Fruit fly (Drosophila melanogaster) whole organism, prepupa: ENCODE measurements around the gene CG6569.
A peak's percentile ranks its signal among the peaks of the same experiment; 100 is the strongest.

ENCODE experiments used
- Blimp-1 ChIP-seq: fragments of 200-800 bp; sonication (Bioruptor generic); optimal IDR thresholded peaks from 3 replicates; lab custom pipeline; 2017; ENCODE audit warnings: missing biosample characterization, missing genetic modification characterization, mild to moderate bottlenecking, moderate library complexity, missing genetic modification reagents
- CG10631 ChIP-seq: fragments of 200-800 bp; sonication (Bioruptor generic); optimal IDR thresholded peaks from 2 replicates; lab custom pipeline; 2016; ENCODE audit warnings: missing biosample characterization, missing genetic modification characterization
- CG10669 ChIP-seq: fragments of 200-800 bp; sonication (Bioruptor generic); optimal IDR thresholded peaks from 3 replicates; lab custom pipeline; 2018; ENCODE audit warnings: missing biosample characterization, mild to moderate bottlenecking, missing genetic modification characterization, moderate library complexity
- CG11294 ChIP-seq: fragments of 200-800 bp; sonication (Bioruptor generic); IDR thresholded peaks from 2 replicates; pipeline ENCODE4 v1.3.6; 2022; ENCODE audit warnings: missing biosample characterization, missing genetic modification characterization
- CG11762 ChIP-seq: fragments of 200-800 bp; sonication (Bioruptor generic); optimal IDR thresholded peaks from 3 replicates; lab custom pipeline; 2016; ENCODE audit warnings: missing biosample characterization, missing genetic modification characterization; ENCODE audit not compliant: insufficient read depth
- CG16779 ChIP-seq: fragments of 200-800 bp; sonication (Bioruptor generic); optimal IDR thresholded peaks from 3 replicates; lab custom pipeline; 2017; ENCODE audit warnings: missing biosample characterization, mild to moderate bottlenecking, missing genetic modification characterization
- CG3032 ChIP-seq: fragments of 200-800 bp; optimal IDR thresholded peaks from 2 replicates; lab custom pipeline; 2019; ENCODE audit warnings: missing biosample characterization, mild to moderate bottlenecking, missing genetic modification characterization, moderate library complexity
- CG32006 ChIP-seq: fragments of 200-800 bp; sonication (Bioruptor generic); optimal IDR thresholded peaks from 3 replicates; lab custom pipeline; 2017; ENCODE audit warnings: missing biosample characterization, mild to moderate bottlenecking, missing genetic modification characterization
- CG34406 ChIP-seq: fragments of 200-800 bp; sonication (Bioruptor generic); optimal IDR thresholded peaks from 3 replicates; lab custom pipeline; 2016; ENCODE audit warnings: missing biosample characterization, missing genetic modification characterization
- CG3919 ChIP-seq: fragments of 200-800 bp; sonication (Bioruptor generic); optimal IDR thresholded peaks from 3 replicates; lab custom pipeline; 2016; ENCODE audit warnings: missing biosample characterization, missing genetic modification characterization
- CG6163 ChIP-seq: fragments of 200-800 bp; sonication (Bioruptor generic); IDR thresholded peaks from 3 replicates; pipeline ENCODE4 v1.3.6; 2022; ENCODE audit warnings: missing biosample characterization, missing genetic modification characterization
- CG6276 ChIP-seq: fragments of 200-800 bp; sonication (Bioruptor generic); optimal IDR thresholded peaks from 2 replicates; lab custom pipeline; 2017; ENCODE audit warnings: missing biosample characterization, mild to moderate bottlenecking, missing genetic modification characterization
- CG6808 ChIP-seq: fragments of 200-800 bp; sonication (Bioruptor generic); optimal IDR thresholded peaks from 3 replicates; lab custom pipeline; 2017; ENCODE audit warnings: missing biosample characterization, missing genetic modification characterization, mild to moderate bottlenecking, moderate library complexity, missing genetic modification reagents
- CG7368 ChIP-seq: fragments of 200-800 bp; sonication (Bioruptor generic); optimal IDR thresholded peaks from 3 replicates; lab custom pipeline; 2016; ENCODE audit warnings: missing biosample characterization, missing genetic modification characterization
- CG8319 ChIP-seq: fragments of 200-800 bp; sonication (Bioruptor generic); optimal IDR thresholded peaks from 3 replicates; lab custom pipeline; 2016; ENCODE audit warnings: missing biosample characterization, missing genetic modification characterization
- CG8632 ChIP-seq: fragments of 200-800 bp; sonication (Bioruptor generic); optimal IDR thresholded peaks from 3 replicates; lab custom pipeline; 2016; ENCODE audit warnings: missing biosample characterization, missing genetic modification characterization
- CG9139 ChIP-seq: fragments of 200-800 bp; sonication (Bioruptor generic); optimal IDR thresholded peaks from 3 replicates; lab custom pipeline; 2017; ENCODE audit warnings: missing biosample characterization, mild to moderate bottlenecking, missing genetic modification characterization
- Eip75B ChIP-seq: fragments of 200-800 bp; sonication (Bioruptor generic); optimal IDR thresholded peaks from 3 replicates; lab custom pipeline; 2016; ENCODE audit warnings: missing biosample characterization, missing genetic modification characterization
- Eip78C ChIP-seq: fragments of 200-800 bp; sonication (Bioruptor generic); peaks from one replicate; lab custom pipeline; 2016; ENCODE audit warnings: missing biosample characterization, missing genetic modification characterization
- Eip93F ChIP-seq: fragments of 200-800 bp; sonication (Bioruptor generic); optimal IDR thresholded peaks from 2 replicates; lab custom pipeline; 2016; ENCODE audit warnings: missing biosample characterization, mild to moderate bottlenecking, missing genetic modification characterization
- Ets21C ChIP-seq: fragments of 200-800 bp; sonication (Bioruptor generic); optimal IDR thresholded peaks from 3 replicates; lab custom pipeline; 2016; ENCODE audit warnings: missing biosample characterization, missing genetic modification characterization
- Ets96B ChIP-seq: fragments of 200-800 bp; optimal IDR thresholded peaks from 2 replicates; lab custom pipeline; 2019; ENCODE audit warnings: missing biosample characterization, mild to moderate bottlenecking, missing genetic modification characterization, moderate library complexity
- Gug ChIP-seq: fragments of 200-800 bp; sonication (Bioruptor generic); IDR thresholded peaks from 2 replicates; pipeline ENCODE4 v1.3.6; 2022; ENCODE audit warnings: missing biosample characterization, missing genetic modification characterization
- Hr38 ChIP-seq: sonication (Bioruptor generic); optimal IDR thresholded peaks from 2 replicates; lab custom pipeline; 2016; ENCODE audit warnings: missing biosample characterization, missing genetic modification characterization
- Hr39 ChIP-seq: fragments of 200-800 bp; sonication (Bioruptor generic); optimal IDR thresholded peaks from 2 replicates; lab custom pipeline; 2016; ENCODE audit warnings: missing biosample characterization, missing genetic modification characterization
- Hr4 ChIP-seq: fragments of 200-800 bp; sonication (Bioruptor generic); optimal IDR thresholded peaks from 3 replicates; lab custom pipeline; 2016; ENCODE audit warnings: missing biosample characterization, missing genetic modification characterization
- Lpt ChIP-seq: fragments of 200-800 bp; sonication (Bioruptor generic); optimal IDR thresholded peaks from 3 replicates; lab custom pipeline; 2016; ENCODE audit warnings: missing biosample characterization, missing genetic modification characterization
- Smox ChIP-seq: fragments of 200-800 bp; sonication (Bioruptor generic); optimal IDR thresholded peaks from 3 replicates; lab custom pipeline; 2016; ENCODE audit warnings: missing biosample characterization, missing genetic modification characterization
- Sox102F ChIP-seq: fragments of 200-800 bp; sonication (Bioruptor generic); optimal IDR thresholded peaks from 2 replicates; lab custom pipeline; 2016; ENCODE audit warnings: missing biosample characterization, mild to moderate bottlenecking, missing genetic modification characterization
- Sox14 ChIP-seq: fragments of 200-800 bp; sonication (Bioruptor generic); optimal IDR thresholded peaks from 3 replicates; lab custom pipeline; 2016; ENCODE audit warnings: missing biosample characterization, missing genetic modification characterization
- Sox15 ChIP-seq: fragments of 200-800 bp; sonication (Bioruptor generic); optimal IDR thresholded peaks from 3 replicates; lab custom pipeline; 2016; ENCODE audit warnings: missing biosample characterization, missing genetic modification characterization
- achi ChIP-seq: fragments of 200-800 bp; sonication (Bioruptor generic); optimal IDR thresholded peaks from 3 replicates; lab custom pipeline; 2016; ENCODE audit warnings: missing biosample characterization, missing genetic modification characterization
- acj6 ChIP-seq: fragments of 200-800 bp; sonication (Bioruptor generic); optimal IDR thresholded peaks from 3 replicates; lab custom pipeline; 2016; ENCODE audit warnings: missing biosample characterization, missing genetic modification characterization
- dsx ChIP-seq: fragments of 200-800 bp; optimal IDR thresholded peaks from 3 replicates; lab custom pipeline; 2019; ENCODE audit warnings: missing biosample characterization, mild to moderate bottlenecking, missing genetic modification characterization, moderate library complexity; ENCODE audit not compliant: poor library complexity, severe bottlenecking
- eg ChIP-seq: fragments of 200-800 bp; sonication (Bioruptor generic); IDR thresholded peaks from 3 replicates; pipeline ENCODE4 v1.3.6; 2022; ENCODE audit warnings: missing biosample characterization, missing genetic modification characterization
- esn ChIP-seq: fragments of 200-800 bp; sonication (Bioruptor generic); optimal IDR thresholded peaks from 2 replicates; lab custom pipeline; 2016; ENCODE audit warnings: missing biosample characterization, mild to moderate bottlenecking, missing genetic modification characterization, moderate library complexity
- fd85E ChIP-seq: fragments of 200-800 bp; sonication (Bioruptor generic); optimal IDR thresholded peaks from 3 replicates; lab custom pipeline; 2016; ENCODE audit warnings: missing biosample characterization, missing genetic modification characterization
- fkh ChIP-seq: fragments of 200-800 bp; sonication (Bioruptor generic); optimal IDR thresholded peaks from 3 replicates; lab custom pipeline; 2017; ENCODE audit warnings: missing biosample characterization, mild to moderate bottlenecking, missing genetic modification characterization, moderate library complexity
- lz ChIP-seq: fragments of 200-800 bp; sonication (Bioruptor generic); optimal IDR thresholded peaks from 3 replicates; lab custom pipeline; 2016; ENCODE audit warnings: missing biosample characterization, missing genetic modification characterization
- net ChIP-seq: fragments of 200-800 bp; sonication (Bioruptor generic); optimal IDR thresholded peaks from 3 replicates; lab custom pipeline; 2016; ENCODE audit warnings: missing biosample characterization, missing genetic modification characterization
- pdm3 ChIP-seq: fragments of 200-800 bp; sonication (Bioruptor generic); optimal IDR thresholded peaks from 3 replicates; lab custom pipeline; 2016; ENCODE audit warnings: missing biosample characterization, missing genetic modification characterization
- spab ChIP-seq: fragments of 200-800 bp; sonication (Bioruptor generic); optimal IDR thresholded peaks from 2 replicates; lab custom pipeline; 2017; ENCODE audit warnings: missing biosample characterization, mild to moderate bottlenecking, missing genetic modification characterization, missing genetic modification reagents
- ss ChIP-seq, 2 experiments: fragments of 200-800 bp; sonication (Bioruptor generic); optimal IDR thresholded peaks; 2 replicates in 1 of 2; 3 replicates in 1 of 2; lab custom pipeline; 2017 to 2018; ENCODE audit warnings: mild to moderate bottlenecking in 2 of 2, missing biosample characterization in 2 of 2, missing genetic modification characterization in 2 of 2, moderate library complexity in 1 of 2
- topi ChIP-seq: fragments of 200-800 bp; sonication (Bioruptor generic); optimal IDR thresholded peaks from 3 replicates; lab custom pipeline; 2016; ENCODE audit warnings: missing biosample characterization, missing genetic modification characterization
- vri ChIP-seq: fragments of 200-800 bp; sonication (Bioruptor generic); optimal IDR thresholded peaks from 3 replicates; lab custom pipeline; 2016; ENCODE audit warnings: missing biosample characterization, mild to moderate bottlenecking, missing genetic modification characterization

The CG6569 gene

DNA sequence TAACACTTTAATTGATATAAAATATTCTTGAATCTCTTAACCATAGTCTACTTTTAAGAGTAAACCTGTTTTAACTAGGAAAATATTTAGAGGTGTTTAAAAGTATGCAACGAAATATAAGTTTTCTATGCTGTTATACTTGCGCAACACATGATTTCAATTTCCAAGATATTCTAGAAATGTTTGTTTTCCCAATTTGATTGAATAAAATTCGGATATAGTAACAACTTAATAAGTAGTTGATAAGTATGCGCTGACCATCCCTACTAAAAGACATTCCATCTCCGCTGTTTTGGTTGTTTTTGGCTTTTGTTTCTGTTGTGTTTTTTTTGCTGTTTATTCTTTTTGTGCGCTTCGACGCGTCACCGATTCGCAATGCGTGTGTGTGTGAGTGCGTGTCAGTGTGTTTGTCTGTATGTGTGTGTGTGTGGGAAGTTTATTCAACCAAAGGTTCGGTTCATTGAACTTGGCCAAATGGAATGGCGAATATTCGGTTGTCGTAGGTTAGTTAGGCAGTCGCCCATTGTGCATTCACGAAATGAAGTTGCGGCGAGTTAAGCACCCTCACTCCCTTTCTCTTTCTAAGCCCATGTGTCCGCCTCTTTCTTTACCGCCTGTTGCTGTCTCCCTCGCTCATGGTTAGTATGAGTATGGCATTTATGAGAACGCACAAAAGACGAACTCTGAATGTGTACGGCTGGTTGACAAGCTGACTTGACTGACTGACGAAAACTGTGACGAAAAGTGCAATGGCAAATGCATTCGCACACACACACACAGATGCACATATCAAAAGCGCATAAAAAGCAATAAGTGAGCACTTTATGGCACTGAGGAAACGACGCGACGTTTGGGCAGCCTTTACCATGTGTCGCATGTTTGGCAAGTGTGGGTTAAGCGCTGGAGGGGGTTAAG lies 28.5 kb upstream of the CG6569 start (continued):
- peak; percentile 36 for TF ChIP-seq CG6276 (GFP tag; lab: Kevin White, UChicago)
- TF ChIP-seq net, result no peak
- no peak for TF ChIP-seq Hr4 (GFP tag; lab: Kevin White, UChicago)
- TF ChIP-seq lz (GFP tag; lab: Kevin White, UChicago), result peak; percentile 54
- peak; percentile 33 for TF ChIP-seq CG8319 (GFP tag; lab: Kevin White, UChicago)
- TF ChIP-seq ss (GFP tag; optimal IDR thresholded peaks at IDR 0.05; lab: Kevin White, UChicago), result peak in 1 of 2 experiments; percentile 33
- TF ChIP-seq Sox15 (GFP tag; lab: Kevin White, UChicago), result no peak
- peak; percentile 41 for TF ChIP-seq CG10669
- TF ChIP-seq Eip75B (GFP tag; lab: Kevin White, UChicago), result no peak
- peak; percentile 73 for TF ChIP-seq eg (GFP tag; lab: Robert Waterston, UW)
- peak; percentile 44 for TF ChIP-seq pdm3 (GFP tag; lab: Kevin White, UChicago)
- peak; percentile 21 for TF ChIP-seq CG34406
- peak; percentile 0 for TF ChIP-seq CG9139 (GFP tag; lab: Kevin White, UChicago)
- TF ChIP-seq Blimp-1, result peak; percentile 55
- TF ChIP-seq CG10631, result peak; percentile 53
- TF ChIP-seq CG11762 (GFP tag; lab: Kevin White, UChicago), result peak; percentile 8
- TF ChIP-seq CG11294 (GFP tag; lab: Robert Waterston, UW), result no peak
- no peak for TF ChIP-seq Hr38 (GFP tag; lab: Kevin White, UChicago)
- no peak for TF ChIP-seq Sox102F (GFP tag; lab: Kevin White, UChicago)
- peak; percentile 6 for TF ChIP-seq Sox14 (GFP tag; lab: Kevin White, UChicago)
- peak; percentile 1 for TF ChIP-seq Eip93F (GFP tag; lab: Kevin White, UChicago)
- peak; percentile 24 for TF ChIP-seq CG3032 (tag; lab: Kevin White, UChicago)
- peak; percentile 4 for TF ChIP-seq Lpt
- peak; percentile 43 for TF ChIP-seq CG32006 (GFP tag; lab: Kevin White, UChicago)
- peak; percentile 8 for TF ChIP-seq CG7368 (GFP tag; lab: Kevin White, UChicago)

DNA sequence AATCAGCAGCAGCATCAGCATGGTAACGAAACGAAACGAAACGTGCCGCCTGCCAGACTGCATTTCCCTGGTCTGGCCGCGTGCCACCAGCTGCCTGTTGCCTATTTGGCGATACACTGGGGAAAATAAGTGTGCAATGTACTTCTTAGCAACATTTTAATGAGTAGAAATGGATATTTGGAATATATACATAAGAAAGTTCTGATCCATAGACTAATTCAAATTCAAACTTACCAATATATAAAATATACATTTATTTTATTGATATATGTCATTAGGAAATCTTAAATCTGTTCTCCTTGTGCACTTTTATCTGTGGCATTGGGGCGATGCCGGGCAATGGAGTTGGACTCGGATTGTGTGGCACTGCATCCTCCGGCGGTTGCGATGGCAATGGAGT lies 26.2 kb upstream of the CG6569 start:
- TF ChIP-seq achi (GFP tag; lab: Kevin White, UChicago) (peak; percentile 84), Gug (peak; percentile 86), eg (GFP tag; lab: Robert Waterston, UW) (peak; percentile 88), Ets21C (GFP tag; lab: Kevin White, UChicago) (no peak), Sox102F (GFP tag; lab: Kevin White, UChicago) (no peak), CG6808 (GFP tag; lab: Kevin White, UChicago) (peak; percentile 78), fd85E (GFP tag; lab: Kevin White, UChicago) (no peak), CG10631 (peak; percentile 88), spab (peak; percentile 79), Hr39 (GFP tag; lab: Kevin White, UChicago) (no peak), Ets96B (peak; percentile 88), vri (GFP tag; lab: Kevin White, UChicago) (no peak), CG8319 (GFP tag; lab: Kevin White, UChicago) (peak; percentile 48), topi (GFP tag; lab: Kevin White, UChicago) (peak; percentile 12), dsx (GFP tag; lab: Kevin White, UChicago) (peak; percentile 86), Sox15 (GFP tag; lab: Kevin White, UChicago) (peak; percentile 15), fkh (GFP tag; lab: Kevin White, UChicago) (no peak), lz (GFP tag; lab: Kevin White, UChicago) (peak; percentile 22), acj6 (GFP tag; lab: Kevin White, UChicago) (peak; percentile 70), CG7368 (GFP tag; lab: Kevin White, UChicago) (peak; percentile 12), Eip78C (GFP tag; lab: Kevin White, UChicago) (peak; percentile 91), Sox14 (GFP tag; lab: Kevin White, UChicago) (peak; percentile 57), CG6163 (GFP tag; lab: Robert Waterston, UW) (peak; percentile 88), esn (GFP tag; lab: Kevin White, UChicago) (peak; percentile 14), Smox (GFP tag; lab: Kevin White, UChicago) (no peak), pdm3 (GFP tag; lab: Kevin White, UChicago) (peak; percentile 69), CG10669 (peak; percentile 69), Hr38 (GFP tag; lab: Kevin White, UChicago) (no peak), Eip93F (GFP tag; lab: Kevin White, UChicago) (no peak), CG3919 (GFP tag; lab: Kevin White, UChicago) (peak; percentile 81), CG3032 (tag; lab: Kevin White, UChicago) (peak; percentile 83), Lpt (peak; percentile 86), Eip75B (GFP tag; lab: Kevin White, UChicago) (peak; percentile 47), Hr4 (GFP tag; lab: Kevin White, UChicago) (peak; percentile 90), CG16779 (peak; percentile 70), CG9139 (GFP tag; lab: Kevin White, UChicago) (peak; percentile 35), CG8632 (GFP tag; lab: Kevin White, UChicago) (peak; percentile 58)
